Fruit fly (Drosophila melanogaster): ENCODE measurements around the gene Muc11A.

DNA sequence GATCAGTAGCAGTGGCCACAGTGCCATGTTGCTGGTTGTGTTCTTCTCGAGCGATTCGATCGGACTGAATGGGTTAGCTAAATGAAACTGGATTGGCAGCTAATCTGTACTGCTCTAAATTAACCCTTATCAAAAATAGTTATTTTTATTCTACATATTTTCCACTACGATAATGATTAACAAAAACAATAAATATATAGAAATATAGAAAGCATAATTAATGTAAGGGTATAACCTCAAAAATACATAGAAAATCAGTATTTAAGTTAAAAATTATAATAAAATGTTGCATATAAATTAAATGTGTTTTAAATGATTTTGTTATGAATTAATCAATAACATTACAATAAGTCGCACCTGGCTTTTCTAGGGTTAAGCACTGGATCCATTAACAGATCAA, 28.2 kb upstream of the Muc11A start, which contains the start of gene Cyp311a1:
- no peak for TF ChIP-seq Hr39 (GFP tag; optimal IDR thresholded peaks at IDR 0.05)
- no peak for TF ChIP-seq Eip93F (GFP tag; optimal IDR thresholded peaks at IDR 0.05)
- no peak for TF ChIP-seq CG7368 (GFP tag; optimal IDR thresholded peaks at IDR 0.05)
- 0 out of 3 replicates have a peak, but pooled peaks have one; percentile 7 for TF ChIP-seq eg (GFP tag; IDR thresholded peaks at IDR 0.05)
- no peak for TF ChIP-seq ss (GFP tag; optimal IDR thresholded peaks at IDR 0.05)
- TF ChIP-seq lz (GFP tag; optimal IDR thresholded peaks at IDR 0.05) = no peak
- TF ChIP-seq Blimp-1 (GFP tag; optimal IDR thresholded peaks at IDR 0.05) = no peak
- TF ChIP-seq vri (GFP tag; optimal IDR thresholded peaks at IDR 0.05) = no peak
- no peak for TF ChIP-seq CG8319 (GFP tag; optimal IDR thresholded peaks at IDR 0.05)
- no peak for TF ChIP-seq Ets21C (GFP tag; optimal IDR thresholded peaks at IDR 0.05)
- no peak for TF ChIP-seq fkh (GFP tag; optimal IDR thresholded peaks at IDR 0.05)
- TF ChIP-seq CG6808 (GFP tag; optimal IDR thresholded peaks at IDR 0.05) = no peak
- no peak for TF ChIP-seq fd59A (GFP tag; optimal IDR thresholded peaks at IDR 0.05)

Measured in whole organism, prepupa.